Worm (Caenorhabditis elegans): ENCODE data around the gene B0303.4.

B0303.4 gene

ce11 chrIII:8716084-8716483 is 26.4 kb downstream of the B0303.4 start, which contains the start of gene B0303.14:
B0303.14 (minus strand) TSS chrIII:8716184.
- TF ChIP-seq lag-1 (GFP tag; IDR thresholded peaks at IDR 0.05) = no peak
- no peak for TF ChIP-seq ztf-28 (GFP tag; IDR thresholded peaks at IDR 0.05)
- TF ChIP-seq cebp-2 (GFP tag; IDR thresholded peaks at IDR 0.05) = no peak
- TF ChIP-seq madf-8 (GFP tag; conservative IDR thresholded peaks at IDR 0.05) = no peak
- no peak for TF ChIP-seq repo-1 (tag; optimal IDR thresholded peaks at IDR 0.05)
- no peak for TF ChIP-seq zfh-2 (GFP tag; conservative IDR thresholded peaks at IDR 0.05)
- TF ChIP-seq ztf-22 (GFP tag; optimal IDR thresholded peaks at IDR 0.05) = no peak
- no peak for TF ChIP-seq snpc-3.4 (tag; optimal IDR thresholded peaks at IDR 0.05)
- TF ChIP-seq B0261.1 (tag; optimal IDR thresholded peaks at IDR 0.05) = no peak
- TF ChIP-seq bed-2 (GFP tag; IDR thresholded peaks at IDR 0.05) = no peak
- TF ChIP-seq mxl-1 (tag; optimal IDR thresholded peaks at IDR 0.05) = no peak
- no peak for TF ChIP-seq aptf-2 (GFP tag; conservative IDR thresholded peaks at IDR 0.05)
- TF ChIP-seq madf-10 (tag; optimal IDR thresholded peaks at IDR 0.05) = no peak
- TF ChIP-seq ets-4 (GFP tag; optimal IDR thresholded peaks at IDR 0.05) = no peak

- TF ChIP-seq madf-8 (GFP tag; conservative IDR thresholded peaks at IDR 0.05) (peak; percentile 72), xnd-1 (tag; optimal IDR thresholded peaks at IDR 0.05) (peak; percentile 63), athp-1 (tag; optimal IDR thresholded peaks at IDR 0.05) (no peak), ceh-58 (GFP tag; IDR thresholded peaks at IDR 0.05) (no peak), efl-1 (GFP tag; optimal IDR thresholded peaks at IDR 0.05) (peak; percentile 8), madf-6 (GFP tag; IDR thresholded peaks at IDR 0.05) (peak; percentile 93), F23B12.7 (tag; optimal IDR thresholded peaks at IDR 0.05; ENCODE audit: insufficient read depth) (peak; percentile 5), ZK185.1 (tag; optimal IDR thresholded peaks at IDR 0.05; ENCODE audit: poor library complexity, severe bottlenecking) (no peak), attf-3 (GFP tag; conservative IDR thresholded peaks at IDR 0.05) (peak; percentile 96), repo-1 (tag; optimal IDR thresholded peaks at IDR 0.05) (no peak)
Measured at ce11 chrIII:8717231-8717694, 27.6 kb downstream of the B0303.4 start, which contains the start of gene mrpl-11. mrpl-11 (plus strand) TSS chrIII:8717644.

- TF ChIP-seq madf-6 (GFP tag; IDR thresholded peaks at IDR 0.05) (0 out of 2 replicates have a peak, but pooled peaks have one; percentile 11), egrh-3 (GFP tag; IDR thresholded peaks at IDR 0.05) (no peak), nhr-80 (tag; optimal IDR thresholded peaks at IDR 0.05) (peak; percentile 30)
Measured at ce11 chrIII:8718592-8718991, 28.9 kb downstream of the B0303.4 start.

ce11 chrIII:8719105-8719504 is 29.5 kb downstream of the B0303.4 start:
- no peak for TF ChIP-seq nfya-2 (GFP tag; IDR thresholded peaks at IDR 0.05)
- TF ChIP-seq chd-7 (tag; optimal IDR thresholded peaks at IDR 0.05) = no peak
- TF ChIP-seq pbrm-1 (GFP tag; IDR thresholded peaks at IDR 0.05) = no peak
- no peak for TF ChIP-seq mes-4 (tag; optimal IDR thresholded peaks at IDR 0.05)
- no peak for TF ChIP-seq fkh-3 (tag; optimal IDR thresholded peaks at IDR 0.05)
- no peak for TF ChIP-seq ekl-4 (GFP tag; IDR thresholded peaks at IDR 0.05)
- no peak for TF ChIP-seq attf-5 (GFP tag; optimal IDR thresholded peaks at IDR 0.05)
- no peak for TF ChIP-seq lsy-27 (tag; optimal IDR thresholded peaks at IDR 0.05; ENCODE audit: borderline replicate concordance, insufficient read depth)
- TF ChIP-seq rec-8 (tag; optimal IDR thresholded peaks at IDR 0.05) = no peak
- TF ChIP-seq mcd-1 (GFP tag; IDR thresholded peaks at IDR 0.05) = no peak
- no peak for TF ChIP-seq athp-1 (tag; optimal IDR thresholded peaks at IDR 0.05)
- no peak for TF ChIP-seq madf-3 (GFP tag; IDR thresholded peaks at IDR 0.05)
- TF ChIP-seq Y79H2A.3 (GFP tag; conservative IDR thresholded peaks at IDR 0.05) = no peak
- TF ChIP-seq nhr-27 (tag; optimal IDR thresholded peaks at IDR 0.05) = no peak
- no peak for TF ChIP-seq gei-17 (GFP tag; optimal IDR thresholded peaks at IDR 0.05)
- TF ChIP-seq egl-18 (GFP tag; IDR thresholded peaks at IDR 0.05) = no peak
